Fruit fly (Drosophila melanogaster): ENCODE data around the gene Ltn1.

Ltn1 gene

DNA sequence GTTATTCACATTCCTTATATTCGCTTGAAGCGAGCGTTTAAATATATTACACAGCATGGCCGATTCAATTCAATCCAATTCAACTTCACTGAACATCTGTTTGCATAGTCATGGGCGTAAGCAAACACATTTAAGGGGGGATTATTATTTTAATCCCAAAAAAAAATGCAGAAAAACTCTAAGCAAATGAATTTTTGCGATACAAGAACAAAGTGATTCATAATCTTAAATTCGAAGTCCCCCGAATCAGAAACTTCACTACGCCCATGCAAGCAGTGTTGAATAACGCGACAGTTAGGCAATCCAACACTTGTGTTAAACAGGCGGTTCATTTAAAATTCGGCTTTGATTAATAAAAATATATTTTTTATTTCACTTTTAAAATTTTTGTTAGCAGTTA lies 38.3 kb upstream of the Ltn1 start, which contains the start of gene CG14100 (continued):
- peak; percentile 100 for TF ChIP-seq CG9705 (GFP tag; optimal IDR thresholded peaks at IDR 0.05)
- TF ChIP-seq Abd-B (GFP tag; optimal IDR thresholded peaks at IDR 0.05) = no peak

DNA sequence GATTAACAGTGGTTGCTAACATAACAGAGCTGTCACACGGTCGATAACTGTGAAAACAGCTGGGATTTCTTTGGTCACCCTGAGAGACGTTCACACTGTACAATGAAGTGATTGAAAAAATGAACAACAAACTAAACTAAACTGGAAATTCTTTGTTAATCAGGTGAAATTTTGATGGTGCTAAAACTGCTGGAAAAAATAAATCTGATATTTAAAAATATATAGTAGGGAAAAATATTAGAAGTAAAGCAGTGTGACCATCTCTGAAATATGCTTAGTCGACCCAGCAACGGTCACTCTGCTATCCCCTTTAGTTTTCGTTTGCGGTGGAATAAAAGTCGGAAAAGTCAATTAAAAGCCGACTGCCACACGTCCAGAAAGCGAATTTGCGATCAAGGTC lies 33.9 kb upstream of the Ltn1 start, which contains the start of the genes CG9231 and CG9330:
Gene CG9231 (minus strand): TSS at position 25 of the 400 bp plus-strand sequence.
Gene CG9330 (plus strand): TSS at position 275 of the 400 bp plus-strand sequence.
- TF ChIP-seq jim (GFP tag; optimal IDR thresholded peaks at IDR 0.05) = no peak
- no peak for TF ChIP-seq Rel (GFP tag; optimal IDR thresholded peaks at IDR 0.05)
- TF ChIP-seq Rel (tag; optimal IDR thresholded peaks at IDR 0.05) = peak; percentile 55
- TF ChIP-seq Mio (GFP tag; optimal IDR thresholded peaks at IDR 0.05) = no peak
- peak; percentile 64 for TF ChIP-seq h (GFP tag; optimal IDR thresholded peaks at IDR 0.05)
- TF ChIP-seq Hr83 (GFP tag; optimal IDR thresholded peaks at IDR 0.05; ENCODE audit: poor library complexity, severe bottlenecking) = no peak
- TF ChIP-seq sv (GFP tag; optimal IDR thresholded peaks at IDR 0.05) = peak; percentile 8
- TF ChIP-seq Abd-B (GFP tag; optimal IDR thresholded peaks at IDR 0.05) = no peak
- peak; percentile 10 for TF ChIP-seq rgr (GFP tag; optimal IDR thresholded peaks at IDR 0.05)
- no peak for TF ChIP-seq dl (GFP tag; optimal IDR thresholded peaks at IDR 0.05; ENCODE audit: insufficient read depth in 1 of 2, partially characterized antibody in 2 of 2)
- no peak for TF ChIP-seq Dfd (GFP tag; optimal IDR thresholded peaks at IDR 0.05)
- no peak for TF ChIP-seq N (GFP tag; optimal IDR thresholded peaks at IDR 0.05)
- TF ChIP-seq ey (GFP tag; optimal IDR thresholded peaks at IDR 0.05) = peak; percentile 24
- TF ChIP-seq Jra (GFP tag; optimal IDR thresholded peaks at IDR 0.05) = peak; percentile 73
- no peak for TF ChIP-seq Dif (GFP tag; optimal IDR thresholded peaks at IDR 0.05; ENCODE audit: partially characterized antibody)
- TF ChIP-seq HLH106 (tag; optimal IDR thresholded peaks at IDR 0.05) = peak; percentile 26
- TF ChIP-seq GATAd (GFP tag; optimal IDR thresholded peaks at IDR 0.05) = no peak
- peak; percentile 26 for TF ChIP-seq psq (GFP tag; optimal IDR thresholded peaks at IDR 0.05)
- TF ChIP-seq woc (GFP tag; optimal IDR thresholded peaks at IDR 0.05) = no peak
- TF ChIP-seq CG9705 (GFP tag; optimal IDR thresholded peaks at IDR 0.05) = peak; percentile 12
- no peak for TF ChIP-seq dmrt93B (GFP tag; optimal IDR thresholded peaks at IDR 0.05)
- TF ChIP-seq Hnf4 (GFP tag; optimal IDR thresholded peaks at IDR 0.05) = peak; percentile 56
- no peak for TF ChIP-seq pan (optimal IDR thresholded peaks at IDR 0.05)
- no peak for TF ChIP-seq lola (GFP tag; optimal IDR thresholded peaks at IDR 0.05)
- no peak for TF ChIP-seq usp (GFP tag; optimal IDR thresholded peaks at IDR 0.05)
- no peak for TF ChIP-seq Vsx2 (GFP tag; optimal IDR thresholded peaks at IDR 0.05; ENCODE audit: partially characterized antibody)
- peak; percentile 16 for TF ChIP-seq OdsH (GFP tag; optimal IDR thresholded peaks at IDR 0.05)
- no peak for TF ChIP-seq CG32264 (GFP tag; optimal IDR thresholded peaks at IDR 0.05)
- no peak for TF ChIP-seq Hr78 (GFP tag; optimal IDR thresholded peaks at IDR 0.05)
- peak; percentile 22 for TF ChIP-seq br (GFP tag; optimal IDR thresholded peaks at IDR 0.05)
- no peak for TF ChIP-seq sage (GFP tag; optimal IDR thresholded peaks at IDR 0.05)
- TF ChIP-seq fru (GFP tag; optimal IDR thresholded peaks at IDR 0.05) = peak; percentile 74
- TF ChIP-seq tai (GFP tag; optimal IDR thresholded peaks at IDR 0.05) = peak; percentile 62
- no peak for TF ChIP-seq Myc (optimal IDR thresholded peaks at IDR 0.05)
- peak; percentile 12 for TF ChIP-seq dsf (GFP tag; optimal IDR thresholded peaks at IDR 0.05; ENCODE audit: borderline replicate concordance)
- TF ChIP-seq CrebA (GFP tag; optimal IDR thresholded peaks at IDR 0.05; ENCODE audit: borderline replicate concordance) = no peak
- peak; percentile 33 for TF ChIP-seq brk (GFP tag; optimal IDR thresholded peaks at IDR 0.05)
- peak in 1 of 2 experiments; percentile 41 for TF ChIP-seq foxo (GFP tag; optimal IDR thresholded peaks at IDR 0.05)
- peak; percentile 16 for TF ChIP-seq Sp1 (GFP tag; optimal IDR thresholded peaks at IDR 0.05)

DNA sequence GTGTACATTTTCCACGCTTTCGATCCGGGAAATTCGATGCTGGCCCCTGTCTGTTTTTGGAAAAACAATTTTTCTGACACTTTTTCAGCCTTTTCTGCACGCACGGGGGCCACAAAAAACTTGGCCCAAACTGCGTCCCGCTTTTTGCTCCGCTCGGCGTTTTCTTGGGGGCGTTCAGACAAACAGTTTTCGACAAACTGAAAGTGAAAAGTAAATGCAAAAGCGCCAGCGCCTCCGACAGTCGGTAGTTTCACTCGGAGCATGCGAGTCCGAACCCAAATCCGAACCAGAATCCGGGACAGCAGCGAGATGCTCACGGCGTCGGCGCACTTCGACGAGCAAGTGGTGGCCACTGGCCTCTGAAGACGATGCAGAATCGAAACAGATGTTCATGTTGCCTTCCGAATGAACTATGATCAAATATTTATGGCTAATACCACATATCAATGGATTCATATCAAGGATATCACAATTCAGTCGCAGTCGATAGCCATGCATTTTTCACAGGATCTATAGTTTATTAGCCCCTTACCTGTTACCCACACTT lies 32.4 kb upstream of the Ltn1 start, which contains the start of gene Shal:
Gene Shal (minus strand): TSS at position 200 of the 547 bp plus-strand sequence.
- TF ChIP-seq lola (GFP tag; optimal IDR thresholded peaks at IDR 0.05) = no peak
- TF ChIP-seq Hr78 (GFP tag; optimal IDR thresholded peaks at IDR 0.05) = no peak
- TF ChIP-seq fru (GFP tag; optimal IDR thresholded peaks at IDR 0.05) = no peak
- TF ChIP-seq OdsH (GFP tag; optimal IDR thresholded peaks at IDR 0.05) = no peak
- no peak for TF ChIP-seq dl (GFP tag; optimal IDR thresholded peaks at IDR 0.05; ENCODE audit: insufficient read depth in 1 of 2, partially characterized antibody in 2 of 2)
- no peak for TF ChIP-seq tai (GFP tag; optimal IDR thresholded peaks at IDR 0.05)
- no peak for TF ChIP-seq N (GFP tag; optimal IDR thresholded peaks at IDR 0.05)
- no peak for TF ChIP-seq CrebA (GFP tag; optimal IDR thresholded peaks at IDR 0.05; ENCODE audit: borderline replicate concordance)
- no peak for TF ChIP-seq dmrt93B (GFP tag; optimal IDR thresholded peaks at IDR 0.05)

Measured in whole organism, wandering third instar larva.